Worm (Caenorhabditis elegans): ENCODE data around the gene ZK813.6.

DNA sequence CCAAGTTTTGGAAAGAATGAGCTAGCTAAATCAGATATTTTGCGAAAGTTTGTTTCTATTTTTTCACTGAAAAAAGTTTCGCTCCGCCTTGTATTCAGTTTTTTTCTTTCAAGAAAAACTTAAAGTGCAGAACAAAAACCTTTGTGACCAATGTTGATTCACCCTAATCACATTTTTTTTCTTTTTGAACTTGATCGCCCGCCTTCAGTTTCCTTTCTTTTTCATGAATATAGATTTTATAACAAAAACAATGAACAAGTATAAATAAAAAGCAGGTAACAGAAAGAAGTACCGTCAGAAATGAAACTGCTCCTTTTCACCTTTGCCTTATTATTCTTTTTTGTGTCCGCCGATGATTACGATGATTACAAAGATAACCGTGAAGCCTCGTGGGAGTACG, 18.9 kb downstream of the ZK813.6 start, which contains the start of gene ZK813.2:
- TF ChIP-seq W03F9.2 (tag; optimal IDR thresholded peaks at IDR 0.05) (no peak), dao-5 (tag; optimal IDR thresholded peaks at IDR 0.05) (no peak), him-1 (tag; optimal IDR thresholded peaks at IDR 0.05) (no peak)

All from whole organism, L4/young adult.